Fruit fly (Drosophila melanogaster): ENCODE measurements around the gene CG15142.

DNA sequence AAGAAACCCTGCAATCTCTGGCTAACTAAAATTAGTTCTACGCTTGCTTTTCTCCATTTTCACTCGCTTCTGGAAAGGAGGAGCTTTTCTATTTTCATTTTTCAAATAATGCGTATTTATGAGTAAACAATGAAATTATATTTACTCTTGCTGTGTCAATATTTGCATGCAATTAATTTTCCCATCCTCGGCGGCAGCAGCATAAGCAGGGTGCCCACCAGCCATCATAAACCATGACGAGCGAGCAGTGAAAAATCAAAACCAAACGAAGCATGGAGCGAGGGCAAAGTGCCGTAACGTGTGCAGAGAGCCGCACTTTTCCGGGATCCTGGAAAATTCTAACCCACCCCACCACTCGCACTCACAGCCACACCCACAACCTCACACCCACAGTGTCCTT is 35.2 kb upstream of the CG15142 start:
- TF ChIP-seq psq (optimal IDR thresholded peaks at IDR 0.05) (no peak), CG8478 (optimal IDR thresholded peaks at IDR 0.05) (no peak), pan (optimal IDR thresholded peaks at IDR 0.05) (no peak), EcR (GFP tag; optimal IDR thresholded peaks at IDR 0.05) (no peak), Dll (optimal IDR thresholded peaks at IDR 0.05) (no peak)

All from whole organism.